Worm (Caenorhabditis elegans) whole organism, L2 larva: ENCODE measurements around the gene iars-1.

Experiments
- C34F6.9 ChIP-seq: fragments of 150-350 bp; optimal IDR thresholded peaks from 2 replicates; lab custom pipeline; 2014; ENCODE audit warnings: missing biosample characterization, missing genetic modification characterization
- R02D3.7 ChIP-seq: fragments of 150-350 bp; optimal IDR thresholded peaks from 2 replicates; lab custom pipeline; 2014; ENCODE audit warnings: missing biosample characterization, missing genetic modification characterization
- Y55F3AM.14 ChIP-seq: fragments of 200-800 bp; sonication (Bioruptor generic); optimal IDR thresholded peaks from 2 replicates; lab custom pipeline; 2018; ENCODE audit warnings: mild to moderate bottlenecking, missing genetic modification characterization, missing compliant biosample characterization
- alr-1 ChIP-seq: fragments of 150-350 bp; optimal IDR thresholded peaks from 2 replicates; lab custom pipeline; 2014; ENCODE audit warnings: missing biosample characterization, missing genetic modification characterization
- aly-2 ChIP-seq: fragments of 150-350 bp; optimal IDR thresholded peaks from 2 replicates; lab custom pipeline; 2014; ENCODE audit warnings: missing biosample characterization, missing genetic modification characterization
- ama-1 ChIP-seq: fragments of 150-350 bp; optimal IDR thresholded peaks from 2 replicates; lab custom pipeline; 2018; ENCODE audit warnings: inconsistent platforms
- blmp-1 ChIP-seq: sonication (generic microtip); optimal IDR thresholded peaks from 2 replicates; lab custom pipeline; 2017; ENCODE audit warnings: missing genetic modification characterization, mild to moderate bottlenecking, missing compliant biosample characterization, antibody characterized with exemption, moderate library complexity; ENCODE audit not compliant: insufficient read depth
- ceh-82 ChIP-seq: fragments of 150-350 bp; optimal IDR thresholded peaks from 2 replicates; lab custom pipeline; 2014; ENCODE audit warnings: missing biosample characterization, missing genetic modification characterization
- crh-2 ChIP-seq: sonication (generic microtip); optimal IDR thresholded peaks from 2 replicates; lab custom pipeline; 2017; ENCODE audit warnings: missing biosample characterization, missing genetic modification characterization
- dmd-4 ChIP-seq: sonication (generic microtip); optimal IDR thresholded peaks from 2 replicates; lab custom pipeline; 2017; ENCODE audit warnings: missing biosample characterization, missing genetic modification characterization
- egl-27 ChIP-seq: sonication (generic microtip); optimal IDR thresholded peaks from 3 replicates; lab custom pipeline; 2017; ENCODE audit warnings: missing biosample characterization, missing genetic modification reagents, missing genetic modification characterization
- elt-3 ChIP-seq: sonication (generic microtip); optimal IDR thresholded peaks from 2 replicates; lab custom pipeline; 2017; ENCODE audit warnings: missing biosample characterization, missing genetic modification characterization
- gmeb-1 ChIP-seq: fragments of 150-350 bp; optimal IDR thresholded peaks from 2 replicates; lab custom pipeline; 2014; ENCODE audit warnings: missing biosample characterization, missing genetic modification characterization
- lin-11 ChIP-seq: fragments of 150-350 bp; sonication (generic microtip); optimal IDR thresholded peaks from 2 replicates; lab custom pipeline; 2014; ENCODE audit warnings: missing biosample characterization, missing genetic modification characterization, inconsistent platforms, mixed read lengths
- lin-13 ChIP-seq: fragments of 150-350 bp; optimal IDR thresholded peaks from 2 replicates; lab custom pipeline; 2014; ENCODE audit warnings: missing biosample characterization, missing genetic modification reagents, missing genetic modification characterization
- lsy-2 ChIP-seq, 2 experiments: fragments of 150-350 bp in 1 of 2; sonication (generic microtip) in 1 of 2; optimal IDR thresholded peaks; 2 replicates each; lab custom pipeline; 2014 to 2017; ENCODE audit warnings: missing biosample characterization in 2 of 2, missing genetic modification characterization in 2 of 2
- mab-5 ChIP-seq: fragments of 150-350 bp; optimal IDR thresholded peaks from 2 replicates; lab custom pipeline; 2014; ENCODE audit warnings: missing biosample characterization, missing genetic modification characterization
- mbf-1 ChIP-seq: sonication (generic microtip); optimal IDR thresholded peaks from 2 replicates; lab custom pipeline; 2017; ENCODE audit warnings: missing biosample characterization, missing genetic modification characterization
- mdl-1 ChIP-seq, 2 experiments: fragments of 150-350 bp in 1 of 2; sonication (generic microtip) in 1 of 2; optimal IDR thresholded peaks; 2 replicates each; lab custom pipeline; 2017; ENCODE audit warnings: missing biosample characterization in 2 of 2, missing genetic modification characterization in 2 of 2
- nhr-10 ChIP-seq: sonication (generic microtip); optimal IDR thresholded peaks from 2 replicates; lab custom pipeline; 2017; ENCODE audit warnings: missing biosample characterization, missing genetic modification characterization
- nhr-11 ChIP-seq: fragments of 150-350 bp; optimal IDR thresholded peaks from 2 replicates; lab custom pipeline; 2014; ENCODE audit warnings: missing biosample characterization, missing genetic modification characterization
- nhr-129 ChIP-seq: fragments of 150-350 bp; optimal IDR thresholded peaks from 2 replicates; lab custom pipeline; 2014; ENCODE audit warnings: missing biosample characterization, missing genetic modification characterization
- nhr-21 ChIP-seq: fragments of 150-350 bp; optimal IDR thresholded peaks from 2 replicates; lab custom pipeline; 2014; ENCODE audit warnings: missing biosample characterization, missing genetic modification characterization
- nhr-23 ChIP-seq: fragments of 150-350 bp; optimal IDR thresholded peaks from 2 replicates; lab custom pipeline; 2014; ENCODE audit warnings: missing biosample characterization, missing genetic modification reagents, missing genetic modification characterization
- nhr-237 ChIP-seq: fragments of 150-350 bp; optimal IDR thresholded peaks from 2 replicates; lab custom pipeline; 2014; ENCODE audit warnings: missing biosample characterization, missing genetic modification characterization
- nhr-25 ChIP-seq: fragments of 150-350 bp; sonication (generic microtip); optimal IDR thresholded peaks from 3 replicates; lab custom pipeline; 2014; ENCODE audit warnings: missing biosample characterization, missing genetic modification characterization
- nhr-6 ChIP-seq: fragments of 150-350 bp; optimal IDR thresholded peaks from 2 replicates; lab custom pipeline; 2014; ENCODE audit warnings: missing biosample characterization, missing genetic modification characterization
- nhr-77 ChIP-seq: fragments of 150-350 bp; optimal IDR thresholded peaks from 2 replicates; lab custom pipeline; 2014; ENCODE audit warnings: missing biosample characterization, missing genetic modification characterization
- sem-4 ChIP-seq: fragments of 150-350 bp; optimal IDR thresholded peaks from 2 replicates; lab custom pipeline; 2014; ENCODE audit warnings: missing biosample characterization, missing genetic modification reagents, missing genetic modification characterization
- skn-1 ChIP-seq: sonication (generic microtip); optimal IDR thresholded peaks from 2 replicates; lab custom pipeline; 2017; ENCODE audit warnings: missing biosample characterization, missing genetic modification characterization
- sma-3 ChIP-seq: sonication (generic microtip); optimal IDR thresholded peaks from 2 replicates; lab custom pipeline; 2016; ENCODE audit warnings: missing genetic modification reagents, missing genetic modification characterization, missing compliant biosample characterization
- sma-9 ChIP-seq, 2 experiments: fragments of 150-350 bp in 1 of 2; sonication (generic microtip) in 1 of 2; optimal IDR thresholded peaks; 2 replicates each; lab custom pipeline; 2014 to 2016; ENCODE audit warnings: missing genetic modification characterization in 2 of 2, mild to moderate bottlenecking in 1 of 2, missing biosample characterization in 1 of 2, missing compliant biosample characterization in 1 of 2, missing genetic modification reagents in 1 of 2, moderate library complexity in 1 of 2
- snpc-4 ChIP-seq: fragments of 150-350 bp; optimal IDR thresholded peaks from 2 replicates; lab custom pipeline; 2014; ENCODE audit warnings: missing biosample characterization, missing genetic modification characterization
- unc-39 ChIP-seq: fragments of 150-350 bp; optimal IDR thresholded peaks from 2 replicates; lab custom pipeline; 2014; ENCODE audit warnings: missing biosample characterization, missing genetic modification characterization
- unc-55 ChIP-seq: fragments of 150-350 bp; sonication (generic microtip); optimal IDR thresholded peaks from 3 replicates; lab custom pipeline; 2014; ENCODE audit warnings: missing biosample characterization, missing genetic modification reagents, missing genetic modification characterization
- unc-62 ChIP-seq: fragments of 150-350 bp; optimal IDR thresholded peaks from 2 replicates; lab custom pipeline; 2014; ENCODE audit warnings: missing biosample characterization, missing genetic modification reagents, missing genetic modification characterization
- ztf-11 ChIP-seq: sonication (generic microtip); optimal IDR thresholded peaks from 2 replicates; lab custom pipeline; 2017; ENCODE audit warnings: missing biosample characterization, missing genetic modification characterization
- ztf-4 ChIP-seq: fragments of 150-350 bp; optimal IDR thresholded peaks from 2 replicates; lab custom pipeline; 2014; ENCODE audit warnings: missing biosample characterization, missing genetic modification characterization

Gene iars-1

ce11 chrIV:10373772-10374288, 5.4 kb downstream of the iars-1 start, which contains the start of gene mpz-5 (continued):
- TF ChIP-seq mdl-1 (tag; optimal IDR thresholded peaks at IDR 0.05; lab: Kevin White, UChicago) = no peak
- TF ChIP-seq R02D3.7 (tag; lab: Kevin White, UChicago) = no peak
- no peak for TF ChIP-seq aly-2
- no peak for TF ChIP-seq snpc-4
- TF ChIP-seq dmd-4 = no peak
- TF ChIP-seq nhr-237 (tag; lab: Kevin White, UChicago) = no peak
- no peak for TF ChIP-seq ceh-82 (tag; lab: Kevin White, UChicago)
- peak; percentile 48 for TF ChIP-seq nhr-129 (tag; lab: Kevin White, UChicago)
- TF ChIP-seq sma-9 (GFP tag; optimal IDR thresholded peaks at IDR 0.05; lab: Kevin White, UChicago) = peak; percentile 38
- no peak for TF ChIP-seq sma-9 (tag; optimal IDR thresholded peaks at IDR 0.05; lab: Kevin White, UChicago)
- TF ChIP-seq alr-1 = no peak
- TF ChIP-seq unc-62 (GFP tag; lab: Kevin White, UChicago) = no peak

- no peak for TF ChIP-seq skn-1 (tag; lab: Kevin White, UChicago)
- no peak for TF ChIP-seq Y55F3AM.14 (GFP tag; lab: Kevin White, UChicago)
- TF ChIP-seq nhr-23 (tag; lab: Kevin White, UChicago) = no peak
- TF ChIP-seq alr-1 = no peak
- no peak for TF ChIP-seq lin-13 (GFP tag; lab: Kevin White, UChicago)
Observed at ce11 chrIV:10374601-10375000, 6.2 kb downstream of the iars-1 start, which contains the start of gene mask-1. Gene mask-1, plus strand, starts transcription at chrIV:10374901.

ce11 chrIV:10380626-10381025, 12.2 kb downstream of the iars-1 start:
- TF ChIP-seq egl-27 (tag; lab: Kevin White, UChicago) (no peak), gmeb-1 (tag; lab: Kevin White, UChicago) (no peak), nhr-25 (tag; lab: Kevin White, UChicago) (peak; percentile 55), C34F6.9 (tag; lab: Kevin White, UChicago) (peak; percentile 79), ztf-11 (no peak), nhr-77 (tag; lab: Kevin White, UChicago) (no peak), sma-3 (GFP tag; lab: Kevin White, UChicago) (peak; percentile 53), mdl-1 (tag; optimal IDR thresholded peaks at IDR 0.05; lab: Kevin White, UChicago) (peak; percentile 1 to 76), nhr-129 (tag; lab: Kevin White, UChicago) (peak; percentile 66), lin-11 (tag; lab: Kevin White, UChicago) (peak; percentile 40), lsy-2 (tag; optimal IDR thresholded peaks at IDR 0.05; lab: Kevin White, UChicago) (peak in 1 of 2 experiments; percentile 65), alr-1 (no peak), snpc-4 (peak; percentile 24), dmd-4 (no peak), ztf-4 (tag; lab: Kevin White, UChicago) (no peak), crh-2 (tag; lab: Kevin White, UChicago) (peak; percentile 41), blmp-1 (tag; lab: Kevin White, UChicago) (no peak), elt-3 (tag; lab: Kevin White, UChicago) (no peak), nhr-21 (tag; lab: Kevin White, UChicago) (peak; percentile 71), skn-1 (tag; lab: Kevin White, UChicago) (no peak), mbf-1 (no peak), sem-4 (tag; lab: Kevin White, UChicago) (peak; percentile 23), unc-39 (no peak), sma-9 (GFP tag; optimal IDR thresholded peaks at IDR 0.05; lab: Kevin White, UChicago) (peak; percentile 63), sma-9 (tag; optimal IDR thresholded peaks at IDR 0.05; lab: Kevin White, UChicago) (no peak)

ce11 chrIV:10381035-10381434, 12.6 kb downstream of the iars-1 start:
- TF ChIP-seq alr-1 = no peak
- TF ChIP-seq sma-9 (GFP tag; optimal IDR thresholded peaks at IDR 0.05; lab: Kevin White, UChicago) = no peak
- TF ChIP-seq sma-9 (tag; optimal IDR thresholded peaks at IDR 0.05; lab: Kevin White, UChicago) = no peak
- no peak for TF ChIP-seq blmp-1 (tag; lab: Kevin White, UChicago)
- no peak for TF ChIP-seq skn-1 (tag; lab: Kevin White, UChicago)
- TF ChIP-seq nhr-11 = no peak
- TF ChIP-seq gmeb-1 (tag; lab: Kevin White, UChicago) = no peak
- no peak for TF ChIP-seq sma-3 (GFP tag; lab: Kevin White, UChicago)
- TF ChIP-seq unc-39 = no peak
- TF ChIP-seq lsy-2 (tag; optimal IDR thresholded peaks at IDR 0.05; lab: Kevin White, UChicago) = no peak
- TF ChIP-seq ama-1 (lab: Kevin White, UChicago) = no peak
- TF ChIP-seq mbf-1 = no peak
- TF ChIP-seq mab-5 = no peak
- TF ChIP-seq nhr-10 (tag; lab: Kevin White, UChicago) = no peak
- no peak for TF ChIP-seq nhr-129 (tag; lab: Kevin White, UChicago)
- no peak for TF ChIP-seq nhr-77 (tag; lab: Kevin White, UChicago)
- TF ChIP-seq unc-55 (GFP tag; lab: Kevin White, UChicago) = no peak
- no peak for TF ChIP-seq nhr-6 (tag; lab: Kevin White, UChicago)
